Worm (Caenorhabditis elegans): ENCODE data around the gene F27D9.12.

The F27D9.12 gene

DNA sequence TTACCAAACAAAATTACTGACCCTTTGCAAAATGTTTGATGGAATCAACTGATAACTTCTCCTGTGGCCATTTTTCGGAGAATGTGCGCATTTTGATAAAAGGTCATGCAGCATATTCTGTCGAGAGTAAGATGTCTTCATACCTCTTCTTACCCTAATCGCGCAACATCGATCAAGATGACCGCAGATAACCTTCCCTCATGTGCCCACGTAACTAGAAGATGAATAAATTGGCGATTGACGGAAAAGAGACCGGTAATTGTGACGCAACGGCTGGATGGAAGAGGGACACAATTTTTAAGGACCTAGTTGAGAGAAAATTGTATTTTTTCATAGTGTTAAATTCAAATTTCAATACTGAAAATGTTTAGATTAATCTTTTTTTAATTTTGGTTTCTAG lies 16.0 kb downstream of the F27D9.12 start:
- TF ChIP-seq lir-3 (tag; optimal IDR thresholded peaks at IDR 0.05; ENCODE audit: poor library complexity) (no peak), ztf-11 (tag; optimal IDR thresholded peaks at IDR 0.05) (no peak), nhr-12 (tag; optimal IDR thresholded peaks at IDR 0.05) (no peak), nhr-28 (tag; optimal IDR thresholded peaks at IDR 0.05) (no peak), unc-86 (tag; optimal IDR thresholded peaks at IDR 0.05) (no peak)

DNA sequence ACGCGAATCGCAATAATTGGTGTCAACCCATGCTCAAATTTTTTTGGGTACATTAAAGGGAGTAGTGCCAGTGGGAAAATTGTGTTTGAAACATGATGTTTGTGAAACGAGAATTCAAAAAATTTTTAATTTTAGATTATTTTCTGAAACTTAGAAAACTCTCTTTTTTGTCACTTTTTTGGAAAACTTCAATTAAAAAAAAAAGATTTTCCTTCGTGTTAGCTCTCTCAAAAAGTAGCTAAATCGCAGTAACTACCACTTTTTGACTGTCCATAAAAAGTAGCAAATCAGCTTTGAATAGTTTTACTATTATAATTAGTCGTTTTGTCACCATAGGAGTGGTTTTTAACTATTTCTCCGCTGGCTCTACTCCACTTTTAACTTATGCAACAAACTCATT lies 16.4 kb downstream of the F27D9.12 start:
- no peak for TF ChIP-seq nhr-71 (tag; optimal IDR thresholded peaks at IDR 0.05)

DNA sequence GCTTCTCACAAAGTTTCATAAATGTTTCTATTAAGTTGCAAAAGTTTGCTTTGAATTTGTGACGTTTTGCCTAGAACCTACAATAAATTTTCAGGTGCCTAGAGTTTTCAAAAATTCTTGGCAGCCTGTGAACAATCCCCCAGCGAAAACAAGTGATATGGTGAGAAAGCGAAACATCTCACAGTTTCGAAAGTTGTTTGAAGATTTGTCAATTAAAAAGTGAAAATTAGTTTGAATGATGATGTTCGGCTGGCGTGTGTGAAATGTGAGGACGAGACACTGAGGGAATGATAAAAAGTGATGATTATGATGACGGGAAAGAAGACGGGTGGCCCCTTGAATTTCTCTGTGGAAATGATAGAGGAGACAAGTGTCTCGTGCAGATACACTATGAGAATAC lies 18.0 kb downstream of the F27D9.12 start:
- TF ChIP-seq blmp-1 (tag; optimal IDR thresholded peaks at IDR 0.05), result peak; percentile 78
- TF ChIP-seq elt-3 (tag; optimal IDR thresholded peaks at IDR 0.05), result peak in 1 of 6 experiments; percentile 11
- TF ChIP-seq hlh-17 (GFP tag; optimal IDR thresholded peaks at IDR 0.05; ENCODE audit: borderline replicate concordance), result no peak

DNA sequence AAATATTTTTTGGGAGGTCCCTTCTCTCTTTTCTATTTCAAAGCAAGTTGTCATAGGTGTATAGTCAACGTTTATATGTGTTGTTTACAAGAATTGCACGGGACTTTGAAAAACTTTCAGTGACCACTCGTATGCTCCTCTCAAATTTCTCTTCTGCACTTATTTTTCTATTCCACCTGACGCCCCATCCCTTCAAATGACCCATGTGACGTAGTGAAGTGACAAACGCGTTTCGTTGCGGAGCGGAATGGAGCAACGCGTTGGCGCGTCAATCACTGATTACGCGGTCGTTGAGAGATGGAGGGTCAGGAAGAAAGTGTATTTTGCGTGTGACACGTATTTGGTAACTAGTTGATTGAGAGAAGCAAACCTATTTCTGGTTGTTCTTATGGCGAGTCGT lies 20.7 kb downstream of the F27D9.12 start:
- TF ChIP-seq xbp-1 (tag; optimal IDR thresholded peaks at IDR 0.05) (no peak), ceh-88 (GFP tag; IDR thresholded peaks at IDR 0.05) (no peak), ceh-63 (GFP tag; optimal IDR thresholded peaks at IDR 0.05) (no peak), blmp-1 (tag; optimal IDR thresholded peaks at IDR 0.05) (no peak), elt-3 (tag; optimal IDR thresholded peaks at IDR 0.05) (no peak)

DNA sequence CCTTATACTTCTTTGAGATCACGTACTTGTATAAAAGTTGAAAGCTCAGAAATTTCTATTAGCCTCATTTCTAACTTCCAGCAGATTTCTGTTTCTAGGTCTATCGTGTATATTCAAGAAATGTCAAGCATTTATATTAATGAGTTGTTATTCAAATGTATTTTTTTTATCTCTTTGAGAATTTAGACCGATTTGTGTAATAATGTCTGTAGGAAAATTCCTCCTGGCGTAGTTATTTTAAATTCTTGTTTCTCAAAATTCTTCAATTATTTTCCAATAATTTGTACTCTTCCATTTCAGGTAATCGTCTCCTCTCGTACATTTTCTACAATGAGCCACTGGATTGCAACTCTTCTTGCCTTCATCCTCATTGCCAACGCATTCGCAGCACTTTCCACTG lies 29.4 kb downstream of the F27D9.12 start, which contains the start of gene nlp-61:
nlp-61 (plus strand) TSS at position 301 of the 400 bp plus-strand sequence.
- no peak for TF ChIP-seq sptf-1 (tag; optimal IDR thresholded peaks at IDR 0.05)
- TF ChIP-seq efl-3 (GFP tag; optimal IDR thresholded peaks at IDR 0.05), result no peak
- no peak for TF ChIP-seq nhr-85 (tag)

DNA sequence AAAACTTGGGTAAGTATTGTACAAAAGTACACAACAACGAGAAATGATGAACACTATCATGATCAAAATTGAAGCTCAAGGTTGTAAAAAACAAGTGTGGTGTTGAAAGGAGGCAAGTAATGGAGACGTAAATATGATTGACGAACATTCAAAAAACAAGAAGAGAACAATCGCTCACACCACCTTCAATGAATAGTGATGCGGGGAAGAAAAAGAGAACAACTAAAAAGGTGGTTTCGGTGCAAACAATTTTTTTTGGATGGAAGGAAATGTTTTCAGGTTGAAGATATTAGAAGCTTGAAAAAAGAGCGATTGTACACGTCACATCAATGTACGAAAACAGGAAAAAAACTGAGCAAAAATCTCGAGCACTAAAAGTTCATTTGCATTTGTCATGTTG lies 42.3 kb downstream of the F27D9.12 start:
- TF ChIP-seq lin-35 (GFP tag; optimal IDR thresholded peaks at IDR 0.05) (no peak), nhr-76 (tag; optimal IDR thresholded peaks at IDR 0.05) (no peak), nhr-47 (tag; optimal IDR thresholded peaks at IDR 0.05) (no peak), isw-1 (GFP tag; IDR thresholded peaks at IDR 0.05) (no peak), rnt-1 (tag; optimal IDR thresholded peaks at IDR 0.05) (no peak), sup-37 (GFP tag; optimal IDR thresholded peaks at IDR 0.05) (no peak), sox-4 (tag; optimal IDR thresholded peaks at IDR 0.05) (no peak), nhr-19 (GFP tag; conservative IDR thresholded peaks at IDR 0.05) (no peak), ets-5 (GFP tag; IDR thresholded peaks at IDR 0.05) (no peak), unc-30 (tag; optimal IDR thresholded peaks at IDR 0.05) (no peak), ceh-82 (tag; optimal IDR thresholded peaks at IDR 0.05) (no peak), lir-3 (tag; optimal IDR thresholded peaks at IDR 0.05; ENCODE audit: poor library complexity) (no peak), sptf-1 (tag; optimal IDR thresholded peaks at IDR 0.05) (no peak), nhr-84 (tag; optimal IDR thresholded peaks at IDR 0.05) (no peak), hlh-4 (tag; optimal IDR thresholded peaks at IDR 0.05) (no peak), nhr-237 (tag; optimal IDR thresholded peaks at IDR 0.05) (no peak), pqm-1 (tag; optimal IDR thresholded peaks at IDR 0.05) (no peak), elt-3 (tag; optimal IDR thresholded peaks at IDR 0.05) (no peak), swsn-7 (tag; optimal IDR thresholded peaks at IDR 0.05) (no peak), ama-1 (optimal IDR thresholded peaks at IDR 0.05) (no peak)

DNA sequence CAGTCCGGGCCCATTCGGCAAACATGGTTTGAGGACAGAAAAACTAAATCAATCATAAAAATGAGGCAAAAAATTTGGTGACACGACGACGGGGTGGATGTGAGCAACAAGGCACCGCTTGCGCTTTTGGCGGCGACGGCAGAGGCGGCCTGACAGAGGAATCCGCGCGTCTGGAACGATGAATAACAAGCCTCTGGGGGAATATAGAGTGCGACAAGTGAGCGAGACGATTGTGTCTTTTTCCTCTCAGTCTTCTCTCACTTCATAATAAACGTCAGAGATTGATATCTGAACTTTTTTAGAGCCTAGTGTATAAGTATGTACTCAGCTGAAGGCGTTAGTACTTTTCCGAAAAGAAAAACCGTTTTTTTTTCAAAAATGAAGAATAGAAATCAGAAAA lies 48.8 kb downstream of the F27D9.12 start, which contains the start of gene twk-17:
twk-17 (minus strand) TSS at position 101 of the 400 bp plus-strand sequence.
- TF ChIP-seq lin-15B (tag; optimal IDR thresholded peaks at IDR 0.05), result no peak
- TF ChIP-seq fos-1 (tag; optimal IDR thresholded peaks at IDR 0.05), result no peak
- TF ChIP-seq ces-1 (GFP tag; optimal IDR thresholded peaks at IDR 0.05), result no peak
- no peak for TF ChIP-seq ceh-8 (GFP tag; optimal IDR thresholded peaks at IDR 0.05)
- no peak for TF ChIP-seq unc-62 (GFP tag; optimal IDR thresholded peaks at IDR 0.05)
- no peak for TF ChIP-seq ceh-82 (tag; optimal IDR thresholded peaks at IDR 0.05)

All from whole organism, L1 larva.